Worm (Caenorhabditis elegans): ENCODE results near the gene C48A7.16.

ce11 chrIV:7428998-7429397, 23.7 kb downstream of the C48A7.16 start:
- TF ChIP-seq pqm-1 (tag; optimal IDR thresholded peaks at IDR 0.05) (no peak), php-3 (GFP tag; IDR thresholded peaks at IDR 0.05) (no peak), ceh-82 (tag; optimal IDR thresholded peaks at IDR 0.05) (no peak), nhr-102 (tag; optimal IDR thresholded peaks at IDR 0.05) (no peak), F44E2.7 (GFP tag; IDR thresholded peaks at IDR 0.05) (no peak), zfp-2 (tag; optimal IDR thresholded peaks at IDR 0.05) (no peak), unc-39 (tag; optimal IDR thresholded peaks at IDR 0.05) (no peak), nhr-237 (tag; optimal IDR thresholded peaks at IDR 0.05) (no peak), skn-1 (tag; optimal IDR thresholded peaks at IDR 0.05) (no peak), unc-130 (GFP tag; optimal IDR thresholded peaks at IDR 0.05) (no peak), ZK546.5 (tag; optimal IDR thresholded peaks at IDR 0.05) (no peak), nhr-28 (tag; optimal IDR thresholded peaks at IDR 0.05) (no peak)

Measured in whole organism, L4 larva.